Fruit fly (Drosophila melanogaster): ENCODE results near the gene ogre.

DNA sequence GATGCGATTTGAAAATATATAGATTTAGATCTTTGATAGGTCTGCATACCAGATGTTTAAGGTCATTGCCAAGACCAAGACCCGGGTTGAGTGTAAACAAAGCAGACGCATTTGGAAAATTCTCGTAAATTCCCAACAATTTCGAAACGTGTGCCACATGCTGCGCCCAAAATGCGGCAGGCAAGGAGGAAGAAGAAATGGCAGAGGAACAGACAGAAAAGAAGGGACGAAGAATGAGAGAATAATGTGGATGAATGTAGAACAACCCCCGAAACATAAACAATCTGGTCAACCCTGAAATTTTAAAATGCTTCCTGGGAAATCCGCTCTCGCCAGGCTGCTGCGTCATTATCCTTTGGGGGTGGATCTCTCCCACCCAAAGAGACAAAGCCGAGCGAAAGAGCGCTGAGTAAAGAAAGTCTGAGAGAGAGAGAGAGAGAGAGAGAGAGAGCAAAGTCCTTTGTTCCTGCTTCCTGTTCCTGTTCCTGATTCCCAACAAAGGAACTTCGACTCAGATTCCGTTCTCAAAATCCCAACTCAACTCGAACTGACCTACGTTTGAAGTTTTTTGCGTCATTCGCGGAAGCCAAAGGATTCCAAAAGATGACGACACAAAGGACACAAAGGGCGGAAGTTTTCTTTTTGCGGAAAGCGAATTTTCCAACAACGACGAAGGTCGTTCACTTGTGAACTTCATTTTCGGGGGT is 2.3 kb downstream of the ogre start:
- TF ChIP-seq pan (optimal IDR thresholded peaks at IDR 0.05) (no peak), psq (optimal IDR thresholded peaks at IDR 0.05) (no peak), EcR (GFP tag; optimal IDR thresholded peaks at IDR 0.05) (no peak), CG8478 (optimal IDR thresholded peaks at IDR 0.05) (no peak), usp (GFP tag; optimal IDR thresholded peaks at IDR 0.05) (no peak), Dll (optimal IDR thresholded peaks at IDR 0.05) (no peak)

Data from whole organism.